Fruit fly (Drosophila melanogaster): ENCODE data around the gene CG11050.
A peak's percentile ranks its signal among the peaks of the same experiment; 100 is the strongest.

The CG11050 gene

dm6 chr2L:6622642-6623162 is 11.9 kb downstream of the CG11050 start, which contains the start of gene CG34345:
TSS of gene CG34345 (plus strand) at chr2L:6623112.
- TF ChIP-seq odd (GFP tag; optimal IDR thresholded peaks at IDR 0.05) = no peak
- TF ChIP-seq CG4424 (GFP tag; optimal IDR thresholded peaks at IDR 0.05) = peak; percentile 6
- peak; percentile 2 for TF ChIP-seq CG12659 (GFP tag; optimal IDR thresholded peaks at IDR 0.05)
- peak; percentile 69 for TF ChIP-seq Abd-B (GFP tag; optimal IDR thresholded peaks at IDR 0.05)
- peak; percentile 40 for TF ChIP-seq nmo (GFP tag; optimal IDR thresholded peaks at IDR 0.05)
- TF ChIP-seq ewg (GFP tag; optimal IDR thresholded peaks at IDR 0.05) = no peak
- TF ChIP-seq gcm (GFP tag; optimal IDR thresholded peaks at IDR 0.05) = no peak
- peak; percentile 54 for TF ChIP-seq CG14710 (tag; optimal IDR thresholded peaks at IDR 0.05)
- TF ChIP-seq CG32532 (GFP tag; IDR thresholded peaks at IDR 0.05) = peak; percentile 30; the same call in 1 of the 2 replicates
- peak; percentile 2 for TF ChIP-seq CG3163 (GFP tag; optimal IDR thresholded peaks at IDR 0.05)
- TF ChIP-seq BtbVII (GFP tag; optimal IDR thresholded peaks at IDR 0.05) = no peak
- TF ChIP-seq dpn (GFP tag; optimal IDR thresholded peaks at IDR 0.05) = peak; percentile 8 to 48
- TF ChIP-seq CoRest (tag; optimal IDR thresholded peaks at IDR 0.05) = peak; percentile 47
- peak; percentile 40 for TF ChIP-seq CG13624 (GFP tag; optimal IDR thresholded peaks at IDR 0.05)
- no peak for TF ChIP-seq nerfin-1 (tag; optimal IDR thresholded peaks at IDR 0.05)
- TF ChIP-seq mam (GFP tag; optimal IDR thresholded peaks at IDR 0.05) = peak; percentile 43
- TF ChIP-seq Pdp1 (GFP tag; optimal IDR thresholded peaks at IDR 0.05) = peak in 1 of 2 experiments; percentile 97
- peak; percentile 25 for TF ChIP-seq CG30403 (GFP tag; optimal IDR thresholded peaks at IDR 0.05)
- TF ChIP-seq CG14014 (GFP tag; IDR thresholded peaks at IDR 0.05) = no peak
- TF ChIP-seq sob (GFP tag; IDR thresholded peaks at IDR 0.05) = peak; percentile 41; the same call in 1 of the 2 replicates
- TF ChIP-seq Sry-δ (GFP tag; optimal IDR thresholded peaks at IDR 0.05) = peak; percentile 31
- TF ChIP-seq CG12155 (GFP tag; optimal IDR thresholded peaks at IDR 0.05) = peak; percentile 4
- no peak for TF ChIP-seq crc (GFP tag; optimal IDR thresholded peaks at IDR 0.05)
- TF ChIP-seq zen2 (GFP tag; IDR thresholded peaks at IDR 0.05; ENCODE audit: partially characterized antibody) = peak; percentile 80
- peak; percentile 40; the same call in 1 of the 2 replicates for TF ChIP-seq slbo (GFP tag; IDR thresholded peaks at IDR 0.05)
- peak; percentile 4 for TF ChIP-seq CG9817 (tag; optimal IDR thresholded peaks at IDR 0.05)
- peak; percentile 47 for TF ChIP-seq gfzf (GFP tag; optimal IDR thresholded peaks at IDR 0.05)
- no peak for TF ChIP-seq Awh (GFP tag; IDR thresholded peaks at IDR 0.05)
- peak; percentile 81 for TF ChIP-seq Myb (GFP tag; optimal IDR thresholded peaks at IDR 0.05)
- TF ChIP-seq pzg (GFP tag; optimal IDR thresholded peaks at IDR 0.05) = peak; percentile 43
- TF ChIP-seq CG6791 (GFP tag; IDR thresholded peaks at IDR 0.05; ENCODE audit: partially characterized antibody) = peak; percentile 81
- TF ChIP-seq CG1233 (GFP tag; optimal IDR thresholded peaks at IDR 0.05) = no peak
- no peak for TF ChIP-seq stc (GFP tag; IDR thresholded peaks at IDR 0.05)
- TF ChIP-seq CG7928 (GFP tag; optimal IDR thresholded peaks at IDR 0.05) = no peak
- TF ChIP-seq Dll (GFP tag; IDR thresholded peaks at IDR 0.05; ENCODE audit: partially characterized antibody) = peak; percentile 59; the same call in 3 of the 4 replicates
- TF ChIP-seq pum (GFP tag; optimal IDR thresholded peaks at IDR 0.05) = no peak
- no peak for TF ChIP-seq h (optimal IDR thresholded peaks at IDR 0.05)
- no peak for TF ChIP-seq Sox100B (GFP tag; optimal IDR thresholded peaks at IDR 0.05)
- TF ChIP-seq lilli (GFP tag; optimal IDR thresholded peaks at IDR 0.05) = peak; percentile 1
- no peak for TF ChIP-seq kay (GFP tag; optimal IDR thresholded peaks at IDR 0.05)
- TF ChIP-seq CG17829 (tag; optimal IDR thresholded peaks at IDR 0.05) = peak; percentile 4
- peak; percentile 89 for TF ChIP-seq CG13287 (GFP tag; IDR thresholded peaks at IDR 0.05; ENCODE audit: partially characterized antibody)
- peak; percentile 77 for TF ChIP-seq Ets65A (GFP tag)
- TF ChIP-seq CG17568 (GFP tag; optimal IDR thresholded peaks at IDR 0.05) = no peak
- peak; percentile 22; the same call in 1 of the 2 replicates for TF ChIP-seq vvl (GFP tag; IDR thresholded peaks at IDR 0.05)
- TF ChIP-seq Chrac-16 (GFP tag; optimal IDR thresholded peaks at IDR 0.05) = peak; percentile 9
- no peak for TF ChIP-seq Mrtf (GFP tag; IDR thresholded peaks at IDR 0.05)
- TF ChIP-seq phol (tag; optimal IDR thresholded peaks at IDR 0.05) = peak; percentile 46
- TF ChIP-seq B-H2 (GFP tag; optimal IDR thresholded peaks at IDR 0.05) = peak; percentile 27
- TF ChIP-seq CG2116 (GFP tag; optimal IDR thresholded peaks at IDR 0.05) = peak; percentile 19

Measured in whole organism, embryonic.